Worm (Caenorhabditis elegans): ENCODE results near the gene ZC376.8.
"Not testable (repeated sequence)": the region's sequence is repeated elsewhere in the genome, so short reads cannot be mapped to it uniquely, and the experiment has no call there.

- TF ChIP-seq him-1, W03F9.2, dao-5 (tag; optimal IDR thresholded peaks at IDR 0.05): not testable (repeated sequence)
Measured at ce11 chrV:14137766-14138165, 42.3 kb upstream of the ZC376.8 start, which contains the start of gene AH10.4.

All from whole organism, L4/young adult.